Worm (Caenorhabditis elegans) whole organism, midembryonic: Measurements from ENCODE around the gene srw-99.

Source experiments
- T22C8.4 ChIP-seq: fragments of 200-800 bp; sonication (Bioruptor generic); IDR thresholded peaks from 2 replicates; pipeline ENCODE4 v1.3.6; 2022; ENCODE audit warnings: missing genetic modification characterization, missing compliant biosample characterization
- cog-1 ChIP-seq: sonication (generic microtip); optimal IDR thresholded peaks from 2 replicates; lab custom pipeline; 2016; ENCODE audit warnings: missing genetic modification characterization, missing compliant biosample characterization
- flt-1 ChIP-seq: fragments of 200-800 bp; sonication (Bioruptor generic); IDR thresholded peaks from 2 replicates; pipeline ENCODE4 v1.3.6; 2022; ENCODE audit warnings: missing genetic modification characterization, missing compliant biosample characterization
- klf-2 ChIP-seq: fragments of 200-800 bp; sonication (Bioruptor generic); conservative IDR thresholded peaks from 2 replicates; pipeline ENCODE4 v1.3.6; 2022; ENCODE audit warnings: missing genetic modification reagents, missing genetic modification characterization, missing compliant biosample characterization
- ztf-23 ChIP-seq: fragments of 200-800 bp; sonication (Bioruptor generic); IDR thresholded peaks from 2 replicates; pipeline ENCODE4 v1.3.6; 2022; ENCODE audit warnings: missing genetic modification reagents, missing genetic modification characterization, missing compliant biosample characterization
- ztf-29 ChIP-seq: fragments of 200-800 bp; sonication (Bioruptor generic); IDR thresholded peaks from 2 replicates; pipeline ENCODE4 v1.3.6; 2022; ENCODE audit warnings: missing genetic modification reagents, missing genetic modification characterization, missing compliant biosample characterization

DNA sequence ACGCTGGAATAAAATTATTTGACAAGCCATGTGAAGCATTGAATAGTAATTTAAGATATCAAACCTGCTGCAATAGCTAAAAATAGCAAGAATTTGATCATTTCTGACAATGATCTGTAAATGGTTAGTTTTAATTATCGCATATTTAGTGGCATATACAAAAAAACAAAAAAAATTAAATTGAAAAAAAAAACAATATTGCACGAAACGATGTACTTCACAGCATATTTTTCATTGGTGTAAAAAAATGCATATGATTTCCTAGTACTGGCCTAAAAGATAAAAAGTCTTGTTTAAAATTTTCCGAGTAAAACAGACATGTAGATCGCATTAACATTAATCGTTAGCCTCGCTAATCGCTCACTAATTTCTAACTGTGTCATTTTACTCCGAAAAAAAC, 40.5 kb downstream of the srw-99 start, which contains the start of gene ZK697.8:
- TF ChIP-seq ztf-23 = no peak
- TF ChIP-seq klf-2 = no peak
- TF ChIP-seq T22C8.4 = no peak
- no peak for TF ChIP-seq ztf-29 (GFP tag; lab: Robert Waterston, UW)
- TF ChIP-seq flt-1 (GFP tag; lab: Robert Waterston, UW) = no peak
- TF ChIP-seq cog-1 (tag; lab: Kevin White, UChicago) = no peak
